Fruit fly (Drosophila melanogaster) S2 (cell line): Measurements from ENCODE around the gene Gr93a.

Experiments used
- CG8478 ChIP-seq: fragments of >200 bp; optimal IDR thresholded peaks from 2 replicates; lab custom pipeline; 2018
- CTCF ChIP-seq, 2 experiments: fragments of >200 bp; optimal IDR thresholded peaks; 2 replicates each; lab custom pipeline; 2018

- TF ChIP-seq CG8478 (lab: Kevin White, UChicago) (no peak), CTCF (optimal IDR thresholded peaks at IDR 0.05; lab: Kevin White, UChicago) (no peak)
These were observed 25.2 kb downstream of the Gr93a start for dm6 chr3R:21857509-21857908.
